Fruit fly (Drosophila melanogaster) whole organism, adult: Measurements from ENCODE around the gene POLDIP2.

Source experiments
- CG33017 ChIP-seq: fragments of 200-800 bp; sonication (Bioruptor generic); optimal IDR thresholded peaks from 2 replicates; lab custom pipeline; 2018; ENCODE audit warnings: missing biosample characterization, mild to moderate bottlenecking, missing genetic modification characterization, moderate library complexity
- tj ChIP-seq: fragments of 200-800 bp; sonication (Bioruptor generic); optimal IDR thresholded peaks from 3 replicates; lab custom pipeline; 2017; ENCODE audit warnings: missing biosample characterization, mild to moderate bottlenecking, missing genetic modification characterization, moderate library complexity

dm6 chr3R:5463199-5463949 lies 4.2 kb upstream of the POLDIP2 start:
- TF ChIP-seq CG33017 (tag; lab: Kevin White, UChicago) (no peak), tj (GFP tag; lab: Kevin White, UChicago) (peak; percentile 66)
